Fruit fly (Drosophila melanogaster) Kc167 (cell line): Measurements from ENCODE around the gene GstO3.

Experiments used
- Myc ChIP-seq: fragments of >200 bp; optimal IDR thresholded peaks from 2 replicates; lab custom pipeline; 2017; ENCODE audit warnings: missing external identifiers
- Sin3A ChIP-seq: fragments of >200 bp; optimal IDR thresholded peaks from 2 replicates; lab custom pipeline; 2018; ENCODE audit warnings: missing external identifiers
- h ChIP-seq: fragments of >200 bp; optimal IDR thresholded peaks from 3 replicates; lab custom pipeline; 2018; ENCODE audit warnings: missing external identifiers
- psq ChIP-seq: fragments of >200 bp; optimal IDR thresholded peaks from 2 replicates; lab custom pipeline; 2017; ENCODE audit warnings: missing external identifiers
- ttk ChIP-seq: sonication (Bioruptor generic); optimal IDR thresholded peaks from 2 replicates; lab custom pipeline; 2017; ENCODE audit warnings: missing external identifiers

DNA sequence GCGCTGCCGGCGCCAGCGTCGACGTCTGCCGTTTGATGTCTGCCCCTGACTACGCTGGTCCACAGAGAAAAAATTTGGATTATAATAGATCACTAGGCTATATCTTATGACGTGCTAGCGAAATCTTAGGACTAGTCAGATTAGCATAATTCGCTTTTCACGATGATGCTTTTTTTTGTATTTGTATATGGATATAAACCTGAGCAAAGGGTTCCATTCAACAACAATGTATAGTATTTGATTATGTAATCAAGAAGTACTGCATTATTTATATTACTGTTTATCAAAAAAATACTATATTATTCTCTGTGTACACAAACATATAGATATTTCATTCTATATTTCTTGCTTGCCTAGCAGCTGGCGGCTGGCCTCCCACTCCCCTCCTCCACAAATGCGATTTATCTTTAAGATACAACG is 28.4 kb downstream of the GstO3 start:
- TF ChIP-seq ttk (lab: Kevin White, UChicago) (no peak), Myc (lab: Kevin White, UChicago) (no peak), h (no peak), psq (lab: Kevin White, UChicago) (no peak), Sin3A (no peak)
